Fruit fly (Drosophila melanogaster) whole organism, prepupa: ENCODE measurements around the gene CG42716.
A peak's percentile ranks its signal among the peaks of the same experiment; 100 is the strongest.

Experiments
- Blimp-1 ChIP-seq: fragments of 200-800 bp; sonication (Bioruptor generic); optimal IDR thresholded peaks from 3 replicates; lab custom pipeline; 2017; ENCODE audit warnings: missing biosample characterization, missing genetic modification characterization, mild to moderate bottlenecking, moderate library complexity, missing genetic modification reagents
- CG10631 ChIP-seq: fragments of 200-800 bp; sonication (Bioruptor generic); optimal IDR thresholded peaks from 2 replicates; lab custom pipeline; 2016; ENCODE audit warnings: missing biosample characterization, missing genetic modification characterization
- CG11294 ChIP-seq: fragments of 200-800 bp; sonication (Bioruptor generic); IDR thresholded peaks from 2 replicates; pipeline ENCODE4 v1.3.6; 2022; ENCODE audit warnings: missing biosample characterization, missing genetic modification characterization
- CG11762 ChIP-seq: fragments of 200-800 bp; sonication (Bioruptor generic); optimal IDR thresholded peaks from 3 replicates; lab custom pipeline; 2016; ENCODE audit warnings: missing biosample characterization, missing genetic modification characterization; ENCODE audit not compliant: insufficient read depth
- CG11902 ChIP-seq: fragments of 200-800 bp; sonication (Bioruptor generic); optimal IDR thresholded peaks from 3 replicates; lab custom pipeline; 2016; ENCODE audit warnings: missing biosample characterization, missing genetic modification characterization
- CG15336 ChIP-seq: fragments of 200-800 bp; sonication (Bioruptor generic); IDR thresholded peaks from 2 replicates; pipeline ENCODE4 v1.3.6; 2022; ENCODE audit warnings: missing biosample characterization, missing genetic modification characterization
- CG1621 ChIP-seq: fragments of 200-800 bp; sonication (Bioruptor generic); optimal IDR thresholded peaks from 3 replicates; lab custom pipeline; 2018; ENCODE audit warnings: missing biosample characterization, mild to moderate bottlenecking, missing genetic modification characterization
- CG16779 ChIP-seq: fragments of 200-800 bp; sonication (Bioruptor generic); optimal IDR thresholded peaks from 3 replicates; lab custom pipeline; 2017; ENCODE audit warnings: missing biosample characterization, mild to moderate bottlenecking, missing genetic modification characterization
- CG3032 ChIP-seq: fragments of 200-800 bp; optimal IDR thresholded peaks from 2 replicates; lab custom pipeline; 2019; ENCODE audit warnings: missing biosample characterization, mild to moderate bottlenecking, missing genetic modification characterization, moderate library complexity
- CG31627 ChIP-seq: fragments of 200-800 bp; sonication (Bioruptor generic); optimal IDR thresholded peaks from 3 replicates; lab custom pipeline; 2016; ENCODE audit warnings: missing biosample characterization, missing genetic modification characterization
- CG32006 ChIP-seq: fragments of 200-800 bp; sonication (Bioruptor generic); optimal IDR thresholded peaks from 3 replicates; lab custom pipeline; 2017; ENCODE audit warnings: missing biosample characterization, mild to moderate bottlenecking, missing genetic modification characterization
- CG3919 ChIP-seq: fragments of 200-800 bp; sonication (Bioruptor generic); optimal IDR thresholded peaks from 3 replicates; lab custom pipeline; 2016; ENCODE audit warnings: missing biosample characterization, missing genetic modification characterization
- CG4318 ChIP-seq: fragments of 200-800 bp; sonication (Bioruptor generic); optimal IDR thresholded peaks from 3 replicates; lab custom pipeline; 2017; ENCODE audit warnings: missing biosample characterization, mild to moderate bottlenecking, missing genetic modification characterization
- CG6163 ChIP-seq: fragments of 200-800 bp; sonication (Bioruptor generic); IDR thresholded peaks from 3 replicates; pipeline ENCODE4 v1.3.6; 2022; ENCODE audit warnings: missing biosample characterization, missing genetic modification characterization
- CG6792 ChIP-seq: fragments of 200-800 bp; sonication (Bioruptor generic); optimal IDR thresholded peaks from 3 replicates; lab custom pipeline; 2016; ENCODE audit warnings: missing biosample characterization, missing genetic modification characterization
- CG6854 ChIP-seq: fragments of 200-800 bp; sonication (Bioruptor generic); optimal IDR thresholded peaks from 2 replicates; lab custom pipeline; 2017; ENCODE audit warnings: missing biosample characterization, mild to moderate bottlenecking, missing genetic modification characterization
- CG7368 ChIP-seq: fragments of 200-800 bp; sonication (Bioruptor generic); optimal IDR thresholded peaks from 3 replicates; lab custom pipeline; 2016; ENCODE audit warnings: missing biosample characterization, missing genetic modification characterization
- CG8119 ChIP-seq: fragments of 200-800 bp; sonication (Bioruptor generic); IDR thresholded peaks from 3 replicates; pipeline ENCODE4 v1.3.6; 2022; ENCODE audit warnings: missing biosample characterization, missing genetic modification characterization
- CG8319 ChIP-seq: fragments of 200-800 bp; sonication (Bioruptor generic); optimal IDR thresholded peaks from 3 replicates; lab custom pipeline; 2016; ENCODE audit warnings: missing biosample characterization, missing genetic modification characterization
- CG8632 ChIP-seq: fragments of 200-800 bp; sonication (Bioruptor generic); optimal IDR thresholded peaks from 3 replicates; lab custom pipeline; 2016; ENCODE audit warnings: missing biosample characterization, missing genetic modification characterization
- CG9139 ChIP-seq: fragments of 200-800 bp; sonication (Bioruptor generic); optimal IDR thresholded peaks from 3 replicates; lab custom pipeline; 2017; ENCODE audit warnings: missing biosample characterization, mild to moderate bottlenecking, missing genetic modification characterization
- Eip75B ChIP-seq: fragments of 200-800 bp; sonication (Bioruptor generic); optimal IDR thresholded peaks from 3 replicates; lab custom pipeline; 2016; ENCODE audit warnings: missing biosample characterization, missing genetic modification characterization
- Eip78C ChIP-seq: fragments of 200-800 bp; sonication (Bioruptor generic); peaks from one replicate; lab custom pipeline; 2016; ENCODE audit warnings: missing biosample characterization, missing genetic modification characterization
- Eip93F ChIP-seq: fragments of 200-800 bp; sonication (Bioruptor generic); optimal IDR thresholded peaks from 2 replicates; lab custom pipeline; 2016; ENCODE audit warnings: missing biosample characterization, mild to moderate bottlenecking, missing genetic modification characterization
- Ets21C ChIP-seq: fragments of 200-800 bp; sonication (Bioruptor generic); optimal IDR thresholded peaks from 3 replicates; lab custom pipeline; 2016; ENCODE audit warnings: missing biosample characterization, missing genetic modification characterization
- Gug ChIP-seq: fragments of 200-800 bp; sonication (Bioruptor generic); IDR thresholded peaks from 2 replicates; pipeline ENCODE4 v1.3.6; 2022; ENCODE audit warnings: missing biosample characterization, missing genetic modification characterization
- Hr38 ChIP-seq: sonication (Bioruptor generic); optimal IDR thresholded peaks from 2 replicates; lab custom pipeline; 2016; ENCODE audit warnings: missing biosample characterization, missing genetic modification characterization
- Hr4 ChIP-seq: fragments of 200-800 bp; sonication (Bioruptor generic); optimal IDR thresholded peaks from 3 replicates; lab custom pipeline; 2016; ENCODE audit warnings: missing biosample characterization, missing genetic modification characterization
- OdsH ChIP-seq: fragments of 200-800 bp; sonication (Bioruptor generic); optimal IDR thresholded peaks from 3 replicates; lab custom pipeline; 2016; ENCODE audit warnings: missing biosample characterization, missing genetic modification characterization
- Smox ChIP-seq: fragments of 200-800 bp; sonication (Bioruptor generic); optimal IDR thresholded peaks from 3 replicates; lab custom pipeline; 2016; ENCODE audit warnings: missing biosample characterization, missing genetic modification characterization
- Sox14 ChIP-seq: fragments of 200-800 bp; sonication (Bioruptor generic); optimal IDR thresholded peaks from 3 replicates; lab custom pipeline; 2016; ENCODE audit warnings: missing biosample characterization, missing genetic modification characterization
- Sox15 ChIP-seq: fragments of 200-800 bp; sonication (Bioruptor generic); optimal IDR thresholded peaks from 3 replicates; lab custom pipeline; 2016; ENCODE audit warnings: missing biosample characterization, missing genetic modification characterization
- achi ChIP-seq: fragments of 200-800 bp; sonication (Bioruptor generic); optimal IDR thresholded peaks from 3 replicates; lab custom pipeline; 2016; ENCODE audit warnings: missing biosample characterization, missing genetic modification characterization
- acj6 ChIP-seq: fragments of 200-800 bp; sonication (Bioruptor generic); optimal IDR thresholded peaks from 3 replicates; lab custom pipeline; 2016; ENCODE audit warnings: missing biosample characterization, missing genetic modification characterization
- dac ChIP-seq: fragments of 200-800 bp; sonication (Bioruptor generic); optimal IDR thresholded peaks from 2 replicates; lab custom pipeline; 2017; ENCODE audit warnings: missing biosample characterization, mild to moderate bottlenecking, missing genetic modification characterization
- eg ChIP-seq: fragments of 200-800 bp; sonication (Bioruptor generic); IDR thresholded peaks from 3 replicates; pipeline ENCODE4 v1.3.6; 2022; ENCODE audit warnings: missing biosample characterization, missing genetic modification characterization
- esn ChIP-seq: fragments of 200-800 bp; sonication (Bioruptor generic); optimal IDR thresholded peaks from 2 replicates; lab custom pipeline; 2016; ENCODE audit warnings: missing biosample characterization, mild to moderate bottlenecking, missing genetic modification characterization, moderate library complexity
- fd59A ChIP-seq: fragments of 200-800 bp; sonication (Bioruptor generic); optimal IDR thresholded peaks from 2 replicates; lab custom pipeline; 2017; ENCODE audit warnings: missing biosample characterization, mild to moderate bottlenecking, missing genetic modification characterization, missing genetic modification reagents
- fd85E ChIP-seq: fragments of 200-800 bp; sonication (Bioruptor generic); optimal IDR thresholded peaks from 3 replicates; lab custom pipeline; 2016; ENCODE audit warnings: missing biosample characterization, missing genetic modification characterization
- fkh ChIP-seq: fragments of 200-800 bp; sonication (Bioruptor generic); optimal IDR thresholded peaks from 3 replicates; lab custom pipeline; 2017; ENCODE audit warnings: missing biosample characterization, mild to moderate bottlenecking, missing genetic modification characterization, moderate library complexity
- lz ChIP-seq: fragments of 200-800 bp; sonication (Bioruptor generic); optimal IDR thresholded peaks from 3 replicates; lab custom pipeline; 2016; ENCODE audit warnings: missing biosample characterization, missing genetic modification characterization
- net ChIP-seq: fragments of 200-800 bp; sonication (Bioruptor generic); optimal IDR thresholded peaks from 3 replicates; lab custom pipeline; 2016; ENCODE audit warnings: missing biosample characterization, missing genetic modification characterization
- pdm3 ChIP-seq: fragments of 200-800 bp; sonication (Bioruptor generic); optimal IDR thresholded peaks from 3 replicates; lab custom pipeline; 2016; ENCODE audit warnings: missing biosample characterization, missing genetic modification characterization
- salr ChIP-seq, 2 experiments: fragments of 200-800 bp; sonication (Bioruptor generic); optimal IDR thresholded peaks; 3 replicates each; lab custom pipeline; 2016 to 2018; ENCODE audit warnings: missing biosample characterization in 2 of 2, missing genetic modification characterization in 2 of 2, mild to moderate bottlenecking in 1 of 2
- ss ChIP-seq, 2 experiments: fragments of 200-800 bp; sonication (Bioruptor generic); optimal IDR thresholded peaks; 2 replicates in 1 of 2; 3 replicates in 1 of 2; lab custom pipeline; 2017 to 2018; ENCODE audit warnings: mild to moderate bottlenecking in 2 of 2, missing biosample characterization in 2 of 2, missing genetic modification characterization in 2 of 2, moderate library complexity in 1 of 2
- svp ChIP-seq: fragments of 200-800 bp; sonication (Bioruptor generic); peaks from one replicate; lab custom pipeline; 2016; ENCODE audit warnings: missing biosample characterization, missing genetic modification characterization
- vri ChIP-seq: fragments of 200-800 bp; sonication (Bioruptor generic); optimal IDR thresholded peaks from 3 replicates; lab custom pipeline; 2016; ENCODE audit warnings: missing biosample characterization, mild to moderate bottlenecking, missing genetic modification characterization

Gene CG42716

DNA sequence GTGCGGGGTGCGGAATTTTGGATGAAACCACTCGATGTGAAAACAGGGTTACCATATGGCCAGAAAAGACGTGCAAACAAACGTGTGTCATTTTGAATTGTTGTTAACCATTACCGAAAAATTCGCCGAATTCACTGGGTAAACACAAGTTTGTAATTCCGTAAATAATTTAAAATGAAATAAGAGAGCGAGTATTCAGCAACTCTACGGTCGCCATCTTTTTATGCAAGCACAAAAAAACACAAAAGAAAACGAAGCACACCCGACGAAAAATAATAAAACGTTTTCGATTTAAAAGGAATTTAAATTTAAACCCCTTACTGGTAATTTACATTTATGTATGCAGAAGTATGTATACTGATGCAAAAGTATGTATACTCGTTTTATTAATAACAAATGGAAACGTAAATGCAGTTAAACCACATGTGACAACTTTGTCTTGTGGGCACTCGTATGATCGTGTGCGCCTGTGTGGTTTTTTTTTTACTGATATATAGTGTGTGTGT is 12.3 kb downstream of the CG42716 start (continued):
- TF ChIP-seq Ets21C (GFP tag; lab: Kevin White, UChicago) (peak; percentile 83), eg (peak; percentile 96), fd59A (GFP tag; lab: Kevin White, UChicago) (peak; percentile 83), achi (GFP tag; lab: Kevin White, UChicago) (peak; percentile 94), fd85E (peak; percentile 88), CG6792 (GFP tag; lab: Kevin White, UChicago) (peak; percentile 88), Sox14 (GFP tag; lab: Kevin White, UChicago) (peak; percentile 96), CG32006 (GFP tag; lab: Kevin White, UChicago) (peak; percentile 89), net (peak; percentile 95), pdm3 (GFP tag; lab: Kevin White, UChicago) (peak; percentile 95), CG8632 (peak; percentile 96), CG6854 (GFP tag; lab: Kevin White, UChicago) (peak; percentile 85), vri (GFP tag; lab: Kevin White, UChicago) (peak; percentile 97), CG3032 (peak; percentile 93), Eip75B (GFP tag; lab: Kevin White, UChicago) (peak; percentile 96), Hr38 (GFP tag; lab: Kevin White, UChicago) (peak; percentile 70), Smox (peak; percentile 94), CG16779 (tag; lab: Kevin White, UChicago) (peak; percentile 93), CG3919 (GFP tag; lab: Kevin White, UChicago) (peak; percentile 95), CG11294 (GFP tag; lab: Robert Waterston, UW) (peak; percentile 89), CG11902 (GFP tag; lab: Kevin White, UChicago) (peak; percentile 71), CG8119 (GFP tag; lab: Robert Waterston, UW) (peak; percentile 98), Eip93F (GFP tag; lab: Kevin White, UChicago) (peak; percentile 85), esn (peak; percentile 95), Eip78C (GFP tag; lab: Kevin White, UChicago) (peak; percentile 99), CG9139 (GFP tag; lab: Kevin White, UChicago) (peak; percentile 87), fkh (GFP tag; lab: Kevin White, UChicago) (no peak), CG8319 (GFP tag; lab: Kevin White, UChicago) (peak; percentile 87), Hr4 (peak; percentile 94), Gug (GFP tag; lab: Robert Waterston, UW) (peak; percentile 90)

DNA sequence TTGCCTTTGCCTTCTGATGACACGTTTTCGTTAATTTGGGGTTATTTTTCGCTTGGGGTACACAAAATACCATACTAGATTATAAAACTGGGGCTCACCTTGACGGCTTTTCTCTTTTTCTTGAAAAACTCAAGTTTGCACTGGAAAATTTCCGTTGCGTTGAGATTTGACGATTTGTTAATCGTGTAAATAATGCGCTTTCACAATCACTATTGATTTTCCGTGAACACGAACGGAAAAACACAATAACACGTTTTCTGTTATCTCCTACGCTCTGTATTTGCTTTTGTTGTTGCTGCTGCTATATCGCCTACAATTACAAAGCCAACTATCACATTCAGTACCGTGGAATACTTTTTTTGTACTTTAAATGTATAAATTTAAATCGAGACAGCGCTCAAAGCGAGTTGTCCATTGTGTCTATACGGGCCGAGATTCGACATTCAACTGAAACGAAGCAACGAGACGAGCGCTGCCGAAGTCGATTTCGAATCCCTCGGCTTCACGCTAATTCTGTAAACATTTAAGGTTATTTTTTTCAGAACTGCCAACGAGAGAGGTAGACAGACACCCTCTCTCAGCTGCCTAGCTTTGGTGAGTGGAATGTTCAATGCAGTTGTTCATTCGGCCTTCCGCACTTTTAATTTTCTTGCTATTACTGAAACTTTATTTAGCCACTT is 12.9 kb downstream of the CG42716 start:
- no peak for TF ChIP-seq OdsH (GFP tag; lab: Kevin White, UChicago)
- TF ChIP-seq Sox15 (GFP tag; lab: Kevin White, UChicago) = no peak
- TF ChIP-seq CG31627 (GFP tag; lab: Kevin White, UChicago) = no peak
- no peak for TF ChIP-seq fd59A (GFP tag; lab: Kevin White, UChicago)
- peak; percentile 13 for TF ChIP-seq Sox14 (GFP tag; lab: Kevin White, UChicago)
- peak; percentile 60; the same call in 2 of the 3 replicates for TF ChIP-seq CG6163
- peak; percentile 30 for TF ChIP-seq CG1621 (tag; lab: Kevin White, UChicago)
- TF ChIP-seq CG32006 (GFP tag; lab: Kevin White, UChicago) = no peak
- TF ChIP-seq CG10631 (GFP tag; lab: Kevin White, UChicago) = no peak
- TF ChIP-seq lz (GFP tag; lab: Kevin White, UChicago) = no peak
- TF ChIP-seq svp = peak; percentile 67
- TF ChIP-seq CG11762 (GFP tag; lab: Kevin White, UChicago) = no peak
- TF ChIP-seq salr (GFP tag; optimal IDR thresholded peaks at IDR 0.05; lab: Kevin White, UChicago) = no peak
- no peak for TF ChIP-seq CG8119 (GFP tag; lab: Robert Waterston, UW)
- no peak for TF ChIP-seq dac (GFP tag; lab: Kevin White, UChicago)
- TF ChIP-seq Hr4 = no peak
- TF ChIP-seq Hr38 (GFP tag; lab: Kevin White, UChicago) = no peak
- TF ChIP-seq Eip75B (GFP tag; lab: Kevin White, UChicago) = no peak
- no peak for TF ChIP-seq pdm3 (GFP tag; lab: Kevin White, UChicago)
- no peak for TF ChIP-seq achi (GFP tag; lab: Kevin White, UChicago)
- no peak for TF ChIP-seq CG7368 (GFP tag; lab: Kevin White, UChicago)
- TF ChIP-seq fkh (GFP tag; lab: Kevin White, UChicago) = peak; percentile 93
- TF ChIP-seq Eip93F (GFP tag; lab: Kevin White, UChicago) = peak; percentile 32
- peak; percentile 57 for TF ChIP-seq Eip78C (GFP tag; lab: Kevin White, UChicago)
- TF ChIP-seq CG15336 = peak; percentile 47; the same call in 1 of the 2 replicates
- TF ChIP-seq Blimp-1 (GFP tag; lab: Kevin White, UChicago) = no peak
- TF ChIP-seq Ets21C (GFP tag; lab: Kevin White, UChicago) = no peak
- no peak for TF ChIP-seq acj6
- TF ChIP-seq CG6854 (GFP tag; lab: Kevin White, UChicago) = peak; percentile 49
- peak in 1 of 2 experiments; percentile 45 for TF ChIP-seq ss (GFP tag; optimal IDR thresholded peaks at IDR 0.05; lab: Kevin White, UChicago)
- TF ChIP-seq CG4318 (GFP tag; lab: Kevin White, UChicago) = no peak
- TF ChIP-seq net = peak; percentile 24
- TF ChIP-seq CG3919 (GFP tag; lab: Kevin White, UChicago) = peak; percentile 34
